Fruit fly (Drosophila melanogaster) whole organism, embryonic: ENCODE data around the gene CG31195.
A peak's percentile ranks its signal among the peaks of the same experiment; 100 is the strongest.

ENCODE experiments used
- Aef1 ChIP-seq: fragments of 200-800 bp; sonication (Bioruptor generic); IDR thresholded peaks from 3 replicates; pipeline ENCODE4 v1.3.6; 2022; ENCODE audit warnings: missing biosample characterization, missing genetic modification characterization
- CG10654 ChIP-seq: fragments of 200-800 bp; sonication (Bioruptor generic); optimal IDR thresholded peaks from 2 replicates; lab custom pipeline; 2016; ENCODE audit warnings: missing biosample characterization, missing genetic modification characterization
- CG11456 ChIP-seq: fragments of 200-800 bp; sonication (Bioruptor generic); IDR thresholded peaks from 3 replicates; pipeline ENCODE4 v1.3.6; 2022; ENCODE audit warnings: missing biosample characterization, missing genetic modification characterization
- CG12236 ChIP-seq: fragments of 200-800 bp; sonication (Bioruptor generic); optimal IDR thresholded peaks from 2 replicates; lab custom pipeline; 2016; ENCODE audit warnings: missing biosample characterization, missing genetic modification characterization
- CG13894 ChIP-seq: fragments of 200-800 bp; sonication (Bioruptor generic); optimal IDR thresholded peaks from 3 replicates; lab custom pipeline; 2018; ENCODE audit warnings: missing biosample characterization, mild to moderate bottlenecking, missing genetic modification characterization, moderate library complexity
- CG15514 ChIP-seq: fragments of 200-800 bp; sonication (Bioruptor generic); optimal IDR thresholded peaks from 3 replicates; lab custom pipeline; 2017; ENCODE audit warnings: missing biosample characterization, missing genetic modification characterization, mild to moderate bottlenecking, moderate library complexity, missing genetic modification reagents
- CG18262 ChIP-seq: fragments of 200-800 bp; optimal IDR thresholded peaks from 3 replicates; lab custom pipeline; 2019; ENCODE audit warnings: missing biosample characterization, mild to moderate bottlenecking, missing genetic modification characterization, moderate library complexity
- CG2120 ChIP-seq: fragments of 200-800 bp; sonication (Bioruptor generic); optimal IDR thresholded peaks from 3 replicates; lab custom pipeline; 2016; ENCODE audit warnings: missing biosample characterization, missing genetic modification characterization
- CG31224 ChIP-seq: fragments of 200-800 bp; sonication (Bioruptor generic); IDR thresholded peaks from 2 replicates; pipeline ENCODE4 v1.3.6; 2022; ENCODE audit warnings: missing biosample characterization, missing genetic modification characterization
- CG3407 ChIP-seq: fragments of 200-800 bp; sonication (Bioruptor generic); optimal IDR thresholded peaks from 2 replicates; lab custom pipeline; 2018; ENCODE audit warnings: missing biosample characterization, mild to moderate bottlenecking, missing genetic modification characterization
- CG34422 ChIP-seq: fragments of 200-800 bp; sonication (Bioruptor generic); IDR thresholded peaks from 3 replicates; pipeline ENCODE4 v1.3.6; 2022; ENCODE audit warnings: missing biosample characterization, missing genetic modification characterization
- CG3838 ChIP-seq: fragments of 200-800 bp; sonication (Bioruptor generic); optimal IDR thresholded peaks from 3 replicates; lab custom pipeline; 2016; ENCODE audit warnings: missing biosample characterization, missing genetic modification characterization
- CG4328 ChIP-seq: fragments of 200-800 bp; sonication (Bioruptor generic); optimal IDR thresholded peaks from 3 replicates; lab custom pipeline; 2017; ENCODE audit warnings: missing biosample characterization, missing genetic modification reagents, missing genetic modification characterization
- CG7357 ChIP-seq: fragments of 200-800 bp; sonication (Bioruptor generic); IDR thresholded peaks from 3 replicates; pipeline ENCODE4 v1.3.6; 2022; ENCODE audit warnings: missing biosample characterization, missing genetic modification characterization
- CG7963 ChIP-seq: fragments of 200-800 bp; sonication (Bioruptor generic); IDR thresholded peaks from 3 replicates; pipeline ENCODE4 v1.3.6; 2022; ENCODE audit warnings: missing biosample characterization, missing genetic modification characterization; ENCODE audit not compliant: partially characterized antibody
- CG8359 ChIP-seq: fragments of 200-800 bp; sonication (Bioruptor generic); optimal IDR thresholded peaks from 2 replicates; lab custom pipeline; 2017; ENCODE audit warnings: missing biosample characterization, mild to moderate bottlenecking, missing genetic modification characterization, borderline replicate concordance
- CG9932 ChIP-seq: fragments of 200-800 bp; sonication (Bioruptor generic); IDR thresholded peaks from 2 replicates; pipeline ENCODE4 v1.3.6; 2022; ENCODE audit warnings: missing biosample characterization, missing genetic modification characterization
- Dp ChIP-seq: fragments of 200-800 bp; sonication (Bioruptor generic); optimal IDR thresholded peaks from 2 replicates; lab custom pipeline; 2018; ENCODE audit warnings: missing biosample characterization, mild to moderate bottlenecking, missing genetic modification characterization, moderate library complexity
- E2f1 ChIP-seq: fragments of 200-800 bp; sonication (Bioruptor generic); IDR thresholded peaks from 2 replicates; pipeline ENCODE4 v1.3.6; 2022; ENCODE audit warnings: missing biosample characterization, missing genetic modification characterization
- E2f2 ChIP-seq: fragments of 200-800 bp; sonication (Bioruptor generic); IDR thresholded peaks from 2 replicates; pipeline ENCODE4 v1.3.6; 2022; ENCODE audit warnings: missing biosample characterization, missing genetic modification characterization
- ERR ChIP-seq: fragments of 200-800 bp; sonication (Bioruptor generic); optimal IDR thresholded peaks from 2 replicates; lab custom pipeline; 2016; ENCODE audit warnings: missing biosample characterization, missing genetic modification characterization
- HLH4C ChIP-seq: fragments of 200-800 bp; sonication (Bioruptor generic); IDR thresholded peaks from 3 replicates; pipeline ENCODE4 v1.3.6; 2022; ENCODE audit warnings: missing biosample characterization, missing genetic modification characterization; ENCODE audit not compliant: partially characterized antibody
- HmgD ChIP-seq: fragments of 200-800 bp; sonication (Bioruptor generic); optimal IDR thresholded peaks from 3 replicates; lab custom pipeline; 2016; ENCODE audit warnings: missing biosample characterization, missing genetic modification characterization
- MBD-R2 ChIP-seq: fragments of 200-800 bp; sonication (Bioruptor generic); IDR thresholded peaks from 2 replicates; pipeline ENCODE4 v1.3.6; 2022; ENCODE audit warnings: missing biosample characterization, missing genetic modification characterization
- NC2α ChIP-seq: fragments of 200-800 bp; sonication (Bioruptor generic); optimal IDR thresholded peaks from 2 replicates; lab custom pipeline; 2016; ENCODE audit warnings: missing biosample characterization, missing genetic modification characterization
- NC2β ChIP-seq: fragments of 200-800 bp; sonication (Bioruptor generic); optimal IDR thresholded peaks from 2 replicates; lab custom pipeline; 2016; ENCODE audit warnings: missing biosample characterization, missing genetic modification characterization
- Xbp1 ChIP-seq: fragments of 200-800 bp; sonication (Bioruptor generic); optimal IDR thresholded peaks from 3 replicates; lab custom pipeline; 2016; ENCODE audit warnings: missing biosample characterization, mild to moderate bottlenecking, missing genetic modification characterization
- YL-1 ChIP-seq: fragments of 200-800 bp; sonication (Bioruptor generic); optimal IDR thresholded peaks from 3 replicates; lab custom pipeline; 2017; ENCODE audit warnings: missing biosample characterization, mild to moderate bottlenecking, missing genetic modification characterization
- amos ChIP-seq: fragments of 200-800 bp; sonication (Bioruptor generic); IDR thresholded peaks from 2 replicates; pipeline ENCODE4 v1.3.6; 2022; ENCODE audit warnings: missing biosample characterization, missing genetic modification characterization; ENCODE audit not compliant: partially characterized antibody
- bowl ChIP-seq: fragments of 200-800 bp; sonication (Bioruptor generic); IDR thresholded peaks from 2 replicates; pipeline ENCODE4 v1.3.6; 2022; ENCODE audit warnings: missing biosample characterization, missing genetic modification characterization
- cas ChIP-seq: fragments of 200-800 bp; sonication (Bioruptor generic); IDR thresholded peaks from 2 replicates; pipeline ENCODE4 v1.3.6; 2022; ENCODE audit warnings: missing biosample characterization, missing genetic modification characterization
- chinmo ChIP-seq: fragments of 200-800 bp; sonication (Bioruptor generic); IDR thresholded peaks from 4 replicates; pipeline ENCODE4 v1.3.6; 2022; ENCODE audit warnings: missing biosample characterization, missing genetic modification characterization; ENCODE audit not compliant: partially characterized antibody
- chm ChIP-seq: fragments of 200-800 bp; sonication (Bioruptor generic); IDR thresholded peaks from 2 replicates; pipeline ENCODE4 v1.3.6; 2022; ENCODE audit warnings: missing biosample characterization, missing genetic modification characterization
- fd96Cb ChIP-seq: fragments of 200-800 bp; sonication (Bioruptor generic); optimal IDR thresholded peaks from 2 replicates; lab custom pipeline; 2018; ENCODE audit warnings: missing biosample characterization, mild to moderate bottlenecking, missing genetic modification characterization, moderate library complexity
- fu2 ChIP-seq: fragments of 200-800 bp; sonication (Bioruptor generic); optimal IDR thresholded peaks from 2 replicates; lab custom pipeline; 2016; ENCODE audit warnings: missing biosample characterization, missing genetic modification characterization
- jumu ChIP-seq: fragments of 200-800 bp; sonication (Bioruptor generic); optimal IDR thresholded peaks from 3 replicates; lab custom pipeline; 2016; ENCODE audit warnings: missing biosample characterization, missing genetic modification characterization
- mam ChIP-seq: fragments of 200-800 bp; sonication (Bioruptor generic); optimal IDR thresholded peaks from 3 replicates; lab custom pipeline; 2016; ENCODE audit warnings: missing biosample characterization, missing genetic modification characterization
- nerfin-2 ChIP-seq: fragments of 200-800 bp; sonication (Bioruptor generic); IDR thresholded peaks from 2 replicates; pipeline ENCODE4 v1.3.6; 2022; ENCODE audit warnings: missing biosample characterization, missing genetic modification characterization; ENCODE audit not compliant: partially characterized antibody
- nmo ChIP-seq: fragments of 200-800 bp; sonication (Bioruptor generic); optimal IDR thresholded peaks from 2 replicates; lab custom pipeline; 2018; ENCODE audit warnings: missing biosample characterization, mild to moderate bottlenecking, missing genetic modification characterization, moderate library complexity
- pum ChIP-seq: fragments of 200-800 bp; sonication (Bioruptor generic); optimal IDR thresholded peaks from 2 replicates; lab custom pipeline; 2016; ENCODE audit warnings: missing biosample characterization, missing genetic modification characterization
- sd ChIP-seq: fragments of 200-800 bp; sonication (Bioruptor generic); optimal IDR thresholded peaks from 3 replicates; lab custom pipeline; 2018; ENCODE audit warnings: missing biosample characterization, mild to moderate bottlenecking, missing genetic modification characterization, moderate library complexity
- sr ChIP-seq: fragments of 200-800 bp; sonication (Bioruptor generic); IDR thresholded peaks from 3 replicates; pipeline ENCODE4 v1.3.6; 2022; ENCODE audit warnings: missing biosample characterization, missing genetic modification characterization
- ttk ChIP-seq: fragments of 200-800 bp; sonication (Bioruptor generic); IDR thresholded peaks from 2 replicates; pipeline ENCODE4 v2.1.2; 2022; ENCODE audit warnings: missing biosample characterization, missing genetic modification characterization
- vfl ChIP-seq: fragments of 200-800 bp; sonication (Bioruptor generic); optimal IDR thresholded peaks from 2 replicates; lab custom pipeline; 2016; ENCODE audit warnings: missing biosample characterization, missing genetic modification characterization
- wek ChIP-seq: fragments of 200-800 bp; sonication (Bioruptor generic); optimal IDR thresholded peaks from 3 replicates; lab custom pipeline; 2018; ENCODE audit warnings: missing biosample characterization, mild to moderate bottlenecking, missing genetic modification characterization, moderate library complexity

The CG31195 gene

DNA sequence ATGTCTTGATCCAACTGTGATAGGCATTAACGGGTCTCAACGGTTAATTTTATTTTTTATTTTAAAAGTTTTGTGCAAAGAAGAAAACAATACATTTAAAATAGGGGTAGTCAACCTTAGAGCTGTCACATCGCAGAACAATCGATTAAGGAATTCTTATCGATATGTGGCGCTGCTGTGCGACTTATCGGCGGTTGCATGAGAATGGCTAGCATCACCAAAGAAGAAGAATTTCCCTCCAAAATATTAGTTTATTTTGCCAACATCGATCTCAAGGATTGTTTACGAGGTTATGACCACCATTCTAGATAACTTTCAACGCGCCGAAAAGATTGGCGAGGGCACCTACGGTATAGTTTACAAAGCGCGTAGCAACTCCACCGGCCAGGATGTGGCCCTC lies 26.8 kb downstream of the CG31195 start, which contains the start of gene Cdk2 (continued):
- TF ChIP-seq CG7963 (GFP tag; lab: Robert Waterston, UW), result peak; percentile 93
- TF ChIP-seq Aef1 (GFP tag; lab: Robert Waterston, UW), result no peak
- TF ChIP-seq CG18262, result no peak
- TF ChIP-seq bowl (GFP tag; lab: Robert Waterston, UW), result no peak
- TF ChIP-seq YL-1, result peak; percentile 83
- TF ChIP-seq ERR (GFP tag; lab: Kevin White, UChicago), result no peak
- no peak for TF ChIP-seq CG3838
- TF ChIP-seq CG7357 (GFP tag; lab: Robert Waterston, UW), result no peak
- peak; percentile 32 for TF ChIP-seq mam (GFP tag; lab: Kevin White, UChicago)
- TF ChIP-seq nmo, result peak; percentile 54
- TF ChIP-seq CG34422 (GFP tag; lab: Robert Waterston, UW), result peak; percentile 73; the same call in 1 of the 3 replicates
- peak; percentile 13 for TF ChIP-seq HmgD (GFP tag; lab: Kevin White, UChicago)
- TF ChIP-seq pum (GFP tag; lab: Kevin White, UChicago), result peak; percentile 1
- TF ChIP-seq Xbp1, result peak; percentile 34
- TF ChIP-seq CG15514 (GFP tag; lab: Kevin White, UChicago), result peak; percentile 17
- TF ChIP-seq CG10654, result no peak
- TF ChIP-seq MBD-R2 (GFP tag; lab: Robert Waterston, UW), result peak; percentile 98
- TF ChIP-seq CG2120 (GFP tag; lab: Kevin White, UChicago), result peak; percentile 51
- TF ChIP-seq CG13894 (tag; lab: Kevin White, UChicago), result peak; percentile 5
- no peak for TF ChIP-seq fd96Cb (tag; lab: Kevin White, UChicago)
- TF ChIP-seq sd (tag; lab: Kevin White, UChicago), result no peak
- no peak for TF ChIP-seq sr (GFP tag; lab: Robert Waterston, UW)
- peak; percentile 81 for TF ChIP-seq nerfin-2
- peak; percentile 92 for TF ChIP-seq E2f1 (GFP tag; lab: Robert Waterston, UW)
- no peak for TF ChIP-seq CG31224 (GFP tag; lab: Robert Waterston, UW)
- peak; percentile 84; the same call in 2 of the 4 replicates for TF ChIP-seq chinmo (GFP tag; lab: Robert Waterston, UW)
- 0 out of 2 replicates have a peak, but pooled peaks have one; percentile 19 for TF ChIP-seq chm (GFP tag; lab: Robert Waterston, UW)
- TF ChIP-seq HLH4C, result peak; percentile 85
- TF ChIP-seq vfl (GFP tag; lab: Kevin White, UChicago), result no peak
- TF ChIP-seq NC2α, result no peak
- no peak for TF ChIP-seq CG12236 (GFP tag; lab: Kevin White, UChicago)
- TF ChIP-seq fu2 (GFP tag; lab: Kevin White, UChicago), result no peak
- TF ChIP-seq Dp (GFP tag; lab: Kevin White, UChicago), result peak; percentile 78
- TF ChIP-seq CG11456 (GFP tag; lab: Robert Waterston, UW), result peak; percentile 41; the same call in 1 of the 3 replicates
- TF ChIP-seq amos (GFP tag; lab: Robert Waterston, UW), result peak; percentile 96
- peak; percentile 74 for TF ChIP-seq CG9932 (GFP tag; lab: Robert Waterston, UW)
- peak; percentile 98 for TF ChIP-seq wek (GFP tag; lab: Kevin White, UChicago)
- TF ChIP-seq NC2β (GFP tag; lab: Kevin White, UChicago), result no peak
- no peak for TF ChIP-seq CG4328 (GFP tag; lab: Kevin White, UChicago)
- TF ChIP-seq CG3407 (GFP tag; lab: Kevin White, UChicago), result no peak
- TF ChIP-seq jumu, result peak; percentile 75
- TF ChIP-seq ttk (GFP tag; lab: Robert Waterston, UW), result 0 out of 2 replicates have a peak, but pooled peaks have one; percentile 7
- no peak for TF ChIP-seq CG8359 (GFP tag; lab: Kevin White, UChicago)
- TF ChIP-seq cas (GFP tag; lab: Robert Waterston, UW), result no peak
- peak; percentile 80 for TF ChIP-seq E2f2 (GFP tag; lab: Robert Waterston, UW)
